Fruit fly (Drosophila melanogaster) whole organism, prepupa: ENCODE data around the gene Sodh2.

ENCODE experiments used
- Blimp-1 ChIP-seq: fragments of 200-800 bp; sonication (Bioruptor generic); optimal IDR thresholded peaks from 3 replicates; lab custom pipeline; 2017; ENCODE audit warnings: missing biosample characterization, missing genetic modification characterization, mild to moderate bottlenecking, moderate library complexity, missing genetic modification reagents
- CG10631 ChIP-seq: fragments of 200-800 bp; sonication (Bioruptor generic); optimal IDR thresholded peaks from 2 replicates; lab custom pipeline; 2016; ENCODE audit warnings: missing biosample characterization, missing genetic modification characterization
- CG10669 ChIP-seq: fragments of 200-800 bp; sonication (Bioruptor generic); optimal IDR thresholded peaks from 3 replicates; lab custom pipeline; 2018; ENCODE audit warnings: missing biosample characterization, mild to moderate bottlenecking, missing genetic modification characterization, moderate library complexity
- CG11762 ChIP-seq: fragments of 200-800 bp; sonication (Bioruptor generic); optimal IDR thresholded peaks from 3 replicates; lab custom pipeline; 2016; ENCODE audit warnings: missing biosample characterization, missing genetic modification characterization; ENCODE audit not compliant: insufficient read depth
- CG11902 ChIP-seq: fragments of 200-800 bp; sonication (Bioruptor generic); optimal IDR thresholded peaks from 3 replicates; lab custom pipeline; 2016; ENCODE audit warnings: missing biosample characterization, missing genetic modification characterization
- CG15336 ChIP-seq: fragments of 200-800 bp; sonication (Bioruptor generic); IDR thresholded peaks from 2 replicates; pipeline ENCODE4 v1.3.6; 2022; ENCODE audit warnings: missing biosample characterization, missing genetic modification characterization
- CG1621 ChIP-seq: fragments of 200-800 bp; sonication (Bioruptor generic); optimal IDR thresholded peaks from 3 replicates; lab custom pipeline; 2018; ENCODE audit warnings: missing biosample characterization, mild to moderate bottlenecking, missing genetic modification characterization
- CG16779 ChIP-seq: fragments of 200-800 bp; sonication (Bioruptor generic); optimal IDR thresholded peaks from 3 replicates; lab custom pipeline; 2017; ENCODE audit warnings: missing biosample characterization, mild to moderate bottlenecking, missing genetic modification characterization
- CG3032 ChIP-seq: fragments of 200-800 bp; optimal IDR thresholded peaks from 2 replicates; lab custom pipeline; 2019; ENCODE audit warnings: missing biosample characterization, mild to moderate bottlenecking, missing genetic modification characterization, moderate library complexity
- CG31627 ChIP-seq: fragments of 200-800 bp; sonication (Bioruptor generic); optimal IDR thresholded peaks from 3 replicates; lab custom pipeline; 2016; ENCODE audit warnings: missing biosample characterization, missing genetic modification characterization
- CG32006 ChIP-seq: fragments of 200-800 bp; sonication (Bioruptor generic); optimal IDR thresholded peaks from 3 replicates; lab custom pipeline; 2017; ENCODE audit warnings: missing biosample characterization, mild to moderate bottlenecking, missing genetic modification characterization
- CG34406 ChIP-seq: fragments of 200-800 bp; sonication (Bioruptor generic); optimal IDR thresholded peaks from 3 replicates; lab custom pipeline; 2016; ENCODE audit warnings: missing biosample characterization, missing genetic modification characterization
- CG3919 ChIP-seq: fragments of 200-800 bp; sonication (Bioruptor generic); optimal IDR thresholded peaks from 3 replicates; lab custom pipeline; 2016; ENCODE audit warnings: missing biosample characterization, missing genetic modification characterization
- CG4318 ChIP-seq: fragments of 200-800 bp; sonication (Bioruptor generic); optimal IDR thresholded peaks from 3 replicates; lab custom pipeline; 2017; ENCODE audit warnings: missing biosample characterization, mild to moderate bottlenecking, missing genetic modification characterization
- CG6163 ChIP-seq: fragments of 200-800 bp; sonication (Bioruptor generic); IDR thresholded peaks from 3 replicates; pipeline ENCODE4 v1.3.6; 2022; ENCODE audit warnings: missing biosample characterization, missing genetic modification characterization
- CG6276 ChIP-seq: fragments of 200-800 bp; sonication (Bioruptor generic); optimal IDR thresholded peaks from 2 replicates; lab custom pipeline; 2017; ENCODE audit warnings: missing biosample characterization, mild to moderate bottlenecking, missing genetic modification characterization
- CG6808 ChIP-seq: fragments of 200-800 bp; sonication (Bioruptor generic); optimal IDR thresholded peaks from 3 replicates; lab custom pipeline; 2017; ENCODE audit warnings: missing biosample characterization, missing genetic modification characterization, mild to moderate bottlenecking, moderate library complexity, missing genetic modification reagents
- CG6854 ChIP-seq: fragments of 200-800 bp; sonication (Bioruptor generic); optimal IDR thresholded peaks from 2 replicates; lab custom pipeline; 2017; ENCODE audit warnings: missing biosample characterization, mild to moderate bottlenecking, missing genetic modification characterization
- CG7368 ChIP-seq: fragments of 200-800 bp; sonication (Bioruptor generic); optimal IDR thresholded peaks from 3 replicates; lab custom pipeline; 2016; ENCODE audit warnings: missing biosample characterization, missing genetic modification characterization
- CG8119 ChIP-seq: fragments of 200-800 bp; sonication (Bioruptor generic); IDR thresholded peaks from 3 replicates; pipeline ENCODE4 v1.3.6; 2022; ENCODE audit warnings: missing biosample characterization, missing genetic modification characterization
- CG8632 ChIP-seq: fragments of 200-800 bp; sonication (Bioruptor generic); optimal IDR thresholded peaks from 3 replicates; lab custom pipeline; 2016; ENCODE audit warnings: missing biosample characterization, missing genetic modification characterization
- Eip78C ChIP-seq: fragments of 200-800 bp; sonication (Bioruptor generic); peaks from one replicate; lab custom pipeline; 2016; ENCODE audit warnings: missing biosample characterization, missing genetic modification characterization
- Gug ChIP-seq: fragments of 200-800 bp; sonication (Bioruptor generic); IDR thresholded peaks from 2 replicates; pipeline ENCODE4 v1.3.6; 2022; ENCODE audit warnings: missing biosample characterization, missing genetic modification characterization
- Hr39 ChIP-seq: fragments of 200-800 bp; sonication (Bioruptor generic); optimal IDR thresholded peaks from 2 replicates; lab custom pipeline; 2016; ENCODE audit warnings: missing biosample characterization, missing genetic modification characterization
- Met ChIP-seq: fragments of 200-800 bp; sonication (Bioruptor generic); optimal IDR thresholded peaks from 3 replicates; lab custom pipeline; 2016; ENCODE audit warnings: missing biosample characterization, missing genetic modification characterization
- OdsH ChIP-seq: fragments of 200-800 bp; sonication (Bioruptor generic); optimal IDR thresholded peaks from 3 replicates; lab custom pipeline; 2016; ENCODE audit warnings: missing biosample characterization, missing genetic modification characterization
- Sox102F ChIP-seq: fragments of 200-800 bp; sonication (Bioruptor generic); optimal IDR thresholded peaks from 2 replicates; lab custom pipeline; 2016; ENCODE audit warnings: missing biosample characterization, mild to moderate bottlenecking, missing genetic modification characterization
- Sox15 ChIP-seq: fragments of 200-800 bp; sonication (Bioruptor generic); optimal IDR thresholded peaks from 3 replicates; lab custom pipeline; 2016; ENCODE audit warnings: missing biosample characterization, missing genetic modification characterization
- achi ChIP-seq: fragments of 200-800 bp; sonication (Bioruptor generic); optimal IDR thresholded peaks from 3 replicates; lab custom pipeline; 2016; ENCODE audit warnings: missing biosample characterization, missing genetic modification characterization
- esn ChIP-seq: fragments of 200-800 bp; sonication (Bioruptor generic); optimal IDR thresholded peaks from 2 replicates; lab custom pipeline; 2016; ENCODE audit warnings: missing biosample characterization, mild to moderate bottlenecking, missing genetic modification characterization, moderate library complexity
- fkh ChIP-seq: fragments of 200-800 bp; sonication (Bioruptor generic); optimal IDR thresholded peaks from 3 replicates; lab custom pipeline; 2017; ENCODE audit warnings: missing biosample characterization, mild to moderate bottlenecking, missing genetic modification characterization, moderate library complexity
- net ChIP-seq: fragments of 200-800 bp; sonication (Bioruptor generic); optimal IDR thresholded peaks from 3 replicates; lab custom pipeline; 2016; ENCODE audit warnings: missing biosample characterization, missing genetic modification characterization
- pdm3 ChIP-seq: fragments of 200-800 bp; sonication (Bioruptor generic); optimal IDR thresholded peaks from 3 replicates; lab custom pipeline; 2016; ENCODE audit warnings: missing biosample characterization, missing genetic modification characterization
- salr ChIP-seq, 2 experiments: fragments of 200-800 bp; sonication (Bioruptor generic); optimal IDR thresholded peaks; 3 replicates each; lab custom pipeline; 2016 to 2018; ENCODE audit warnings: missing biosample characterization in 2 of 2, missing genetic modification characterization in 2 of 2, mild to moderate bottlenecking in 1 of 2
- vri ChIP-seq: fragments of 200-800 bp; sonication (Bioruptor generic); optimal IDR thresholded peaks from 3 replicates; lab custom pipeline; 2016; ENCODE audit warnings: missing biosample characterization, mild to moderate bottlenecking, missing genetic modification characterization

Sodh2 gene

DNA sequence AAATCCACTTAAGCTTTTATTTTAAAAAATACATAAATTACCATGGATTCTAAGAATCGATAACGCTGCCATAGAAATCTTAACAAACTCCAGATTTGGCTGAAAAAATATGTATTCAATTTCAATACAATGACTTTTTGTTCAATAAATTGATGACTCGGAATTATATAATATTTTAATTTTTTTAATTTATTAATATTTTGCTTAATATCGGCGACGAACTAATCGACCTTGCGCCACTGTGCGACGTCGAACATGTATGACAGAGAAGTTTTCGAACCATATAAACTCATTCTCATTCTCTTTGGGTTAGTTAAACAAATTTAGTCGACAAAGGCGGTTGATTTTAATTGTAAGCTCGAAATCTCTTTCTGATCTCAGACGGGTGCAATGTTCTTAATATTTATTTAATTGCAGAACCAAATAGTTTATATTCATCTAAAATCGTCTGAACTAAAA is 26.6 kb upstream of the Sodh2 start, which contains the start of gene CG42394 (continued):
- TF ChIP-seq CG10669 (GFP tag; lab: Kevin White, UChicago) (peak; percentile 94), CG16779 (tag; lab: Kevin White, UChicago) (peak; percentile 96), Sox15 (GFP tag; lab: Kevin White, UChicago) (peak; percentile 55), Hr39 (GFP tag; lab: Kevin White, UChicago) (peak; percentile 69), CG11762 (GFP tag; lab: Kevin White, UChicago) (peak; percentile 94), Blimp-1 (GFP tag; lab: Kevin White, UChicago) (peak; percentile 77), CG6808 (peak; percentile 87), achi (peak; percentile 92), net (peak; percentile 92), CG6163 (peak; percentile 95), CG7368 (peak; percentile 86)
- TF ChIP-seq, all 60 proteins: peak for 59

DNA sequence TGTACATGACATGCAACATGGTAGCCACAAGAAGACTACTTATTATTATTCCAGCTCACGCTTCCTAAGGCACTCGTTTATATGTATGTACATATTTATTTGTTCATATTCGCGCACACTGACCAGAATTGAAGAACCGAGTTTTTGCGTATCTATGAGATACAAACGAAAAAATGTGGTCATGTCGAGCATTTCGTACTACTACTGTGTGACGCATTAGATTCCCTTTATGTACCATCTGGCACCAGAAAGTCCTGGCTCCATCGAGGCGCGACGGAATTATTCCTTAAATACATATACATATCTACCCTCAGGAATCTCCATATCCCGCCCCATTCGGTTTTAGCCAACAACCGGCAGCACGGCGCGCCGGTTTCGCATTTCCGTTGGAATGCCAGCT is 25.5 kb upstream of the Sodh2 start:
- TF ChIP-seq Eip78C (GFP tag; lab: Kevin White, UChicago), result peak; percentile 5
- no peak for TF ChIP-seq Met (GFP tag; lab: Kevin White, UChicago)

DNA sequence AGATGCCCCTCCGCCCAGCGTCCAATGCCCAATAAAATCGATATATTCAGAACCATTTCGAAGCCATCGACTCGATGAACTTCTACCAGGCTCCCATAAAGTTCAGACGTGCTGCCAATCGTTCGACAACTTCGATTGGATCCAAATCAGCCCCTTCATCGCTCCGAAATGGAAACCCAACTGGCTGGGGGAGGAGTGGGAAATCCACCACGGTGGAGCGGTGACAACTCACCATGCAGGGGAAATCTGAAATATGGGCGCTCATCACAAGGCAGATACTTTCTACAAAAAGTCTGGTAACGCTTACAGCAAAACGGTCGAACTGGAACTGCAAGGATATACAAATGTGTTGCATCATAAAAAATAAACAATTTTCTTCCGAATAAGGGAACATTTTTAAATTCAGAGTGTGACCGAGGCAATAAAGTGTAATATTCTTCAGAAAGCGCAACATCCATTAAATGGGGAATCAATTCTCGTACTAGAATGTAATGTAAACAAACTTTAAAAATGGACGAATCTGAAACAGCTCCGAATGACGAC is 23.9 kb upstream of the Sodh2 start, which contains the start of gene CG4565:
Gene CG4565 (plus strand): TSS at position 493 of the 543 bp plus-strand sequence.
- no peak for TF ChIP-seq Hr39 (GFP tag; lab: Kevin White, UChicago)
- peak; percentile 49 for TF ChIP-seq fkh (GFP tag; lab: Kevin White, UChicago)
- TF ChIP-seq Eip78C (GFP tag; lab: Kevin White, UChicago), result peak; percentile 24
- TF ChIP-seq, all 60 proteins: peak for 2

DNA sequence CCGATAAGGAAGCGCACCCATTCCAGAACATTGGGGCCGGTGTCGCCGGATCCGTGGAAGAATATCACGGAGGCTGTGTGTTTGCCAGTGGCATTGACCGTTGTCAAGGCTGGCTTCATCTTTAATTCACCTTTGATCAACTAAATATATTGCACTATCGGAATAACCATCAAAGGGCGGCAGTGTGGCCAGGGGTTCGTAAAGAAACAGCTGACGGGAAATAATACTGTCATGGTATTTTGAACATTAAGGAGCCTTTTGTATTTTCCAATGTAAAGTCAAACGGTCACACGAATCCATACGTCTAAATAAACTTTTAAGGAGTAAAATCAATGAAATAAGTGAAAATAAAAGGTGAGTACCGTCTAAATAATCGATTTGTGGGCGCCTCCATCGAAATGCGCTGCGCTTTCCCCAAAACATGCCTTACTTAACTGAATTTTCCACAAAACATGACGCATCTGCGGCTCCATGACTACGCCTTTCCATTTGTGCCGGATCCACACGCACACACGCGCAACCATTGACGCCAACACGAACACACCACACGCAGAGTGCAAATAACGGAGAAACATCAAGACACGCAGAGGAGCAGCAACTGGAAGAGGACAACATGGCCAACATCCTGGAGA is 21.8 kb upstream of the Sodh2 start, which contains the start of the genes CG6567 and CG4511:
Gene CG6567 (minus strand): TSS at position 209 of the 632 bp plus-strand sequence.
Gene CG4511 (plus strand): TSS at position 259 of the 632 bp plus-strand sequence.
- no peak for TF ChIP-seq CG8632 (GFP tag; lab: Kevin White, UChicago)
- peak; percentile 87 for TF ChIP-seq CG1621 (tag; lab: Kevin White, UChicago)

DNA sequence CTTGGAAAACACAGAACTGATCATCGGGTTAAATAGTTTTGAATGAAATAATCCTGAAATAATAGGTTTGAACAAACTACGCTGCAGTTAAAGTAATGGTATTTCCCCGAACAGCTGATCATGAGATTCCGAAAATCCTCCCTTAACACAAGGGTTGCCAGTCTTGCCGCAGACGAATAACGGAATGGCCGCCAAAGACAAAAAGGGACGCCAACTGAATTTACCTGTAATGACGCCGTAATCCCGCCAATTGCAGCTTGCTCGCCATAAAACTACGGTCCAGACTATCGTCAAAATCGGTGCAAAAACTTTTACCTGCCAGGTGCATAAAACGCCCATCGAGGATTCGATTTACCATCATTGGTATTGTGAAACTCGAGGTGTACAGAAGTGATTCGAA is 19.6 kb upstream of the Sodh2 start, which contains the start of gene CG4570:
Gene CG4570 (plus strand): TSS at position 190 of the 400 bp plus-strand sequence.
- TF ChIP-seq CG31627 (GFP tag; lab: Kevin White, UChicago), result no peak
- no peak for TF ChIP-seq CG10631 (GFP tag; lab: Kevin White, UChicago)
- no peak for TF ChIP-seq CG34406 (GFP tag; lab: Kevin White, UChicago)
- TF ChIP-seq esn (GFP tag; lab: Kevin White, UChicago), result no peak
- TF ChIP-seq Met (GFP tag; lab: Kevin White, UChicago), result no peak
- TF ChIP-seq CG3032, result no peak
- TF ChIP-seq CG3919 (GFP tag; lab: Kevin White, UChicago), result no peak
- no peak for TF ChIP-seq salr (GFP tag; optimal IDR thresholded peaks at IDR 0.05; lab: Kevin White, UChicago)
- no peak for TF ChIP-seq CG6854 (GFP tag; lab: Kevin White, UChicago)
- TF ChIP-seq CG6808, result no peak
- TF ChIP-seq CG4318 (GFP tag; lab: Kevin White, UChicago), result no peak
- no peak for TF ChIP-seq pdm3 (GFP tag; lab: Kevin White, UChicago)
- TF ChIP-seq CG6276 (GFP tag; lab: Kevin White, UChicago), result no peak

DNA sequence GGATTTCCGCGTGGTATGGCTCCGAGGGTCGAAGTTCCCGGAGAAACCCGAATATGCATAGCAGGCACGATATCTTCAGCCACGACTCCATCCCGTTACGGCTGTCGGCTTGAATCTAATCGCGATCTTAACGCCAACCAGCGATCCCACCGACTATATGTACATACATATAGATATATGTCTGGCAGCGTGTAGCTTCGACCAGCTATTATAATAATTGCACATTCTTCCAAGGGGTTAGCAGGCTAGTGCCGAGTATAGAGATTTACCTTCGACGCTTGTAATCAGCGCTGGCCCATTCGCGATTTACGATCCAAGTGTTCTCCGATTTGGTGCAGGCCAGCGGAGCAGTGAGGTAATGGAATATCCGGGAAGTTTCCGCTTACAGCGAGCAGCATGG is 16.5 kb upstream of the Sodh2 start, which contains the start of gene CG14694:
Gene CG14694 (minus strand): TSS at position 101 of the 400 bp plus-strand sequence.
- TF ChIP-seq CG32006 (GFP tag; lab: Kevin White, UChicago) (no peak), Gug (GFP tag; lab: Robert Waterston, UW) (no peak), CG8119 (no peak), Eip78C (GFP tag; lab: Kevin White, UChicago) (no peak), OdsH (GFP tag; lab: Kevin White, UChicago) (no peak), CG11762 (GFP tag; lab: Kevin White, UChicago) (no peak), net (no peak), CG11902 (no peak), CG31627 (GFP tag; lab: Kevin White, UChicago) (no peak), CG15336 (GFP tag; lab: Robert Waterston, UW) (no peak), vri (GFP tag; lab: Kevin White, UChicago) (no peak), Sox102F (GFP tag; lab: Kevin White, UChicago) (no peak), CG6276 (GFP tag; lab: Kevin White, UChicago) (no peak), achi (no peak), salr (GFP tag; optimal IDR thresholded peaks at IDR 0.05; lab: Kevin White, UChicago) (no peak)
